Worm (Caenorhabditis elegans) whole organism, L1 larva: Measurements from ENCODE around the gene Y53C12B.1.

ENCODE experiments used
- blmp-1 ChIP-seq: fragments of 150-350 bp; optimal IDR thresholded peaks from 2 replicates; lab custom pipeline; 2014; ENCODE audit warnings: missing biosample characterization, missing genetic modification characterization
- ceh-63 ChIP-seq: fragments of 200-800 bp; sonication (Bioruptor generic); optimal IDR thresholded peaks from 2 replicates; lab custom pipeline; 2018; ENCODE audit warnings: mild to moderate bottlenecking, missing genetic modification characterization, missing compliant biosample characterization
- dsc-1 ChIP-seq: sonication (generic microtip); optimal IDR thresholded peaks from 2 replicates; lab custom pipeline; 2016; ENCODE audit warnings: mild to moderate bottlenecking, missing genetic modification characterization, missing compliant biosample characterization
- egl-27 ChIP-seq, 2 experiments: fragments of 150-350 bp in 1 of 2; sonication (generic microtip); optimal IDR thresholded peaks; 3 replicates each; lab custom pipeline; 2017 to 2018; ENCODE audit warnings: missing biosample characterization in 2 of 2, missing genetic modification characterization in 2 of 2, missing genetic modification reagents in 2 of 2
- nhr-28 ChIP-seq: fragments of 150-350 bp; optimal IDR thresholded peaks from 2 replicates; lab custom pipeline; 2014; ENCODE audit warnings: missing biosample characterization, missing genetic modification characterization
- nhr-76 ChIP-seq: sonication (generic microtip); optimal IDR thresholded peaks from 2 replicates; lab custom pipeline; 2017; ENCODE audit warnings: missing biosample characterization, missing genetic modification characterization
- unc-62 ChIP-seq: fragments of 150-350 bp; optimal IDR thresholded peaks from 2 replicates; lab custom pipeline; 2014; ENCODE audit warnings: missing biosample characterization, missing genetic modification reagents, missing genetic modification characterization
- xbp-1 ChIP-seq: sonication (generic microtip); optimal IDR thresholded peaks from 2 replicates; lab custom pipeline; 2016; ENCODE audit warnings: missing genetic modification characterization, missing compliant biosample characterization

DNA sequence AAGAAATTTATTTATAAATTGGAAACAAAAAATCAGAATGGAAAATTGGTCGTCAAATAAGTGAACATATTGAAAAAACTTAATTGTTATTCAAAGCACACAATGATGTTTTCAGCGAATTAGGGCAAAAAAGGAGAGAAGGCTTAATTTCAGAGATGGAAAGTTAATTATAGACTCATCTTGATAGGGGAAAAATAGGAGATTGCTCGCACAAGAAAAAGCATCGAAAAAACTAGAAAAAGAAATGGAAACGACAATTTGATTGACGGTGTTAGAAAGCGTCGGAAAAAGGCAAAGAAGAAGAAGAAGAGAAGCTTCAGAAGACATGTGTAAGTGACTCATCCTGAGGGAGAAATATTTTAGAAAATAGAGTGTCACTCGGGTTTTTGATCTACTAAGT is 49.9 kb downstream of the Y53C12B.1 start:
- TF ChIP-seq unc-62: no peak
- no peak for TF ChIP-seq dsc-1 (tag; lab: Kevin White, UChicago)
- TF ChIP-seq blmp-1 (tag; lab: Kevin White, UChicago): no peak
- no peak for TF ChIP-seq nhr-28 (tag; lab: Kevin White, UChicago)
- TF ChIP-seq egl-27 (tag; optimal IDR thresholded peaks at IDR 0.05; lab: Kevin White, UChicago): no peak
- no peak for TF ChIP-seq nhr-76 (tag; lab: Kevin White, UChicago)
- no peak for TF ChIP-seq ceh-63 (GFP tag; lab: Kevin White, UChicago)
- no peak for TF ChIP-seq xbp-1 (tag; lab: Kevin White, UChicago)
